Worm (Caenorhabditis elegans) whole organism, L2 larva: ENCODE data around the gene B0454.26.

Experiments
- ama-1 ChIP-seq: fragments of 150-350 bp; optimal IDR thresholded peaks from 2 replicates; lab custom pipeline; 2018; ENCODE audit warnings: inconsistent platforms
- ceh-82 ChIP-seq: fragments of 150-350 bp; optimal IDR thresholded peaks from 2 replicates; lab custom pipeline; 2014; ENCODE audit warnings: missing biosample characterization, missing genetic modification characterization
- dmd-4 ChIP-seq: sonication (generic microtip); optimal IDR thresholded peaks from 2 replicates; lab custom pipeline; 2017; ENCODE audit warnings: missing biosample characterization, missing genetic modification characterization
- nhr-237 ChIP-seq: fragments of 150-350 bp; optimal IDR thresholded peaks from 2 replicates; lab custom pipeline; 2014; ENCODE audit warnings: missing biosample characterization, missing genetic modification characterization
- skn-1 ChIP-seq: sonication (generic microtip); optimal IDR thresholded peaks from 2 replicates; lab custom pipeline; 2017; ENCODE audit warnings: missing biosample characterization, missing genetic modification characterization
- sma-3 ChIP-seq: sonication (generic microtip); optimal IDR thresholded peaks from 2 replicates; lab custom pipeline; 2016; ENCODE audit warnings: missing genetic modification reagents, missing genetic modification characterization, missing compliant biosample characterization
- unc-62 ChIP-seq: fragments of 150-350 bp; optimal IDR thresholded peaks from 2 replicates; lab custom pipeline; 2014; ENCODE audit warnings: missing biosample characterization, missing genetic modification reagents, missing genetic modification characterization
- ztf-11 ChIP-seq: sonication (generic microtip); optimal IDR thresholded peaks from 2 replicates; lab custom pipeline; 2017; ENCODE audit warnings: missing biosample characterization, missing genetic modification characterization

ce11 chrII:3034914-3035313 lies 3.4 kb downstream of the B0454.26 start:
- TF ChIP-seq unc-62 (no peak), ztf-11 (tag; lab: Kevin White, UChicago) (no peak), nhr-237 (no peak), skn-1 (tag; lab: Kevin White, UChicago) (no peak), ceh-82 (tag; lab: Kevin White, UChicago) (no peak), ama-1 (lab: Kevin White, UChicago) (no peak), sma-3 (no peak), dmd-4 (tag; lab: Kevin White, UChicago) (no peak)
